Worm (Caenorhabditis elegans) whole organism, L4 larva: Measurements from ENCODE around the gene W04E12.2.
A peak's percentile ranks its signal among the peaks of the same experiment; 100 is the strongest.

Source experiments
- F44E2.7 ChIP-seq: fragments of 200-800 bp; sonication (Bioruptor generic); IDR thresholded peaks from 2 replicates; pipeline ENCODE4 v2.1.2; 2022; ENCODE audit warnings: missing genetic modification characterization, missing compliant biosample characterization
- F49E8.2 ChIP-seq: sonication (generic microtip); optimal IDR thresholded peaks from 2 replicates; lab custom pipeline; 2016; ENCODE audit warnings: missing compliant biosample characterization, mild to moderate bottlenecking, missing genetic modification characterization, borderline replicate concordance
- R02D3.7 ChIP-seq: fragments of 150-350 bp; sonication (generic microtip); optimal IDR thresholded peaks from 3 replicates; lab custom pipeline; 2014; ENCODE audit warnings: missing biosample characterization, missing genetic modification characterization
- Y75B8A.6 ChIP-seq: fragments of 200-800 bp; sonication (Bioruptor generic); IDR thresholded peaks from 2 replicates; pipeline ENCODE4 v1.3.6; 2022; ENCODE audit warnings: missing genetic modification reagents, missing genetic modification characterization, missing compliant biosample characterization
- ZK337.2 ChIP-seq: fragments of 200-800 bp; sonication (Bioruptor generic); IDR thresholded peaks from 2 replicates; pipeline ENCODE4 v1.3.6; 2022; ENCODE audit warnings: missing genetic modification reagents, missing genetic modification characterization, missing compliant biosample characterization
- ceh-28 ChIP-seq: fragments of 150-350 bp; optimal IDR thresholded peaks from 2 replicates; lab custom pipeline; 2014; ENCODE audit warnings: missing biosample characterization, missing genetic modification reagents, missing genetic modification characterization
- ceh-32 ChIP-seq: sonication (generic microtip); optimal IDR thresholded peaks from 2 replicates; lab custom pipeline; 2016; ENCODE audit warnings: mild to moderate bottlenecking, missing genetic modification characterization, missing compliant biosample characterization; ENCODE audit not compliant: poor library complexity
- ces-1 ChIP-seq: fragments of 150-350 bp; sonication (generic microtip); optimal IDR thresholded peaks from 4 replicates; lab custom pipeline; 2014; ENCODE audit warnings: missing biosample characterization, missing genetic modification reagents, missing genetic modification characterization
- ctbp-1 ChIP-seq: fragments of 200-800 bp; sonication (Bioruptor generic); IDR thresholded peaks from 2 replicates; pipeline ENCODE4 v1.3.6; 2022; ENCODE audit warnings: missing genetic modification reagents, missing genetic modification characterization, missing compliant biosample characterization
- daf-16 ChIP-seq, 3 experiments: sonication (generic microtip); optimal IDR thresholded peaks; 2 replicates each; lab custom pipeline; 2016 to 2017; ENCODE audit warnings: missing genetic modification characterization in 3 of 3, missing genetic modification reagents in 3 of 3, mild to moderate bottlenecking in 2 of 3, missing compliant biosample characterization in 2 of 3, missing biosample characterization in 1 of 3, moderate library complexity in 1 of 3
- dmd-6 ChIP-seq: fragments of 200-800 bp; sonication (Bioruptor generic); IDR thresholded peaks from 2 replicates; pipeline ENCODE4 v1.3.6; 2022; ENCODE audit warnings: missing genetic modification reagents, missing genetic modification characterization, missing compliant biosample characterization
- dmd-9 ChIP-seq: fragments of 200-800 bp; sonication (Bioruptor generic); IDR thresholded peaks from 2 replicates; pipeline ENCODE4 v1.3.6; 2022; ENCODE audit warnings: missing genetic modification reagents, missing genetic modification characterization, missing compliant biosample characterization
- dve-1 ChIP-seq: sonication (generic microtip); optimal IDR thresholded peaks from 2 replicates; lab custom pipeline; 2017; ENCODE audit warnings: antibody characterized with exemption, mild to moderate bottlenecking, missing genetic modification characterization, missing compliant biosample characterization; ENCODE audit not compliant: insufficient read depth
- fos-1 ChIP-seq: fragments of 150-350 bp; optimal IDR thresholded peaks from 2 replicates; lab custom pipeline; 2014; ENCODE audit warnings: missing biosample characterization, missing genetic modification characterization
- gei-8 ChIP-seq: fragments of 200-800 bp; sonication (Bioruptor generic); optimal IDR thresholded peaks from 2 replicates; lab custom pipeline; 2018; ENCODE audit warnings: mild to moderate bottlenecking, missing genetic modification characterization, missing compliant biosample characterization
- hlh-11 ChIP-seq: fragments of 200-800 bp; sonication (Bioruptor generic); optimal IDR thresholded peaks from 2 replicates; lab custom pipeline; 2018; ENCODE audit warnings: mild to moderate bottlenecking, missing genetic modification characterization, missing compliant biosample characterization
- hlh-30 ChIP-seq: sonication (generic microtip); optimal IDR thresholded peaks from 2 replicates; lab custom pipeline; 2017; ENCODE audit warnings: antibody characterized with exemption, mild to moderate bottlenecking, missing genetic modification characterization, missing compliant biosample characterization; ENCODE audit not compliant: insufficient read depth
- hmg-1.1 ChIP-seq: fragments of 200-800 bp; sonication (Bioruptor generic); IDR thresholded peaks from 2 replicates; pipeline ENCODE4 v1.3.6; 2022; ENCODE audit warnings: missing genetic modification reagents, missing genetic modification characterization, missing compliant biosample characterization
- madf-9 ChIP-seq: fragments of 200-800 bp; sonication (Bioruptor generic); conservative IDR thresholded peaks from 2 replicates; pipeline ENCODE4 v1.3.6; 2022; ENCODE audit warnings: missing genetic modification reagents, missing genetic modification characterization, missing compliant biosample characterization
- mdt-29 ChIP-seq: fragments of 200-800 bp; sonication (Bioruptor generic); IDR thresholded peaks from 2 replicates; pipeline ENCODE4 v1.3.6; 2022; ENCODE audit warnings: missing genetic modification reagents, missing genetic modification characterization, missing compliant biosample characterization
- mes-2 ChIP-seq: sonication (generic microtip); optimal IDR thresholded peaks from 2 replicates; lab custom pipeline; 2016; ENCODE audit warnings: missing genotype, mild to moderate bottlenecking, missing genetic modification characterization, missing compliant biosample characterization; ENCODE audit not compliant: poor library complexity, severe bottlenecking
- nhr-102 ChIP-seq: sonication (generic microtip); optimal IDR thresholded peaks from 2 replicates; lab custom pipeline; 2016; ENCODE audit warnings: mild to moderate bottlenecking, missing genetic modification characterization, moderate library complexity, missing compliant biosample characterization
- nhr-28 ChIP-seq: fragments of 150-350 bp; optimal IDR thresholded peaks from 2 replicates; lab custom pipeline; 2014; ENCODE audit warnings: missing biosample characterization, missing genetic modification characterization
- nhr-41 ChIP-seq: fragments of 200-800 bp; sonication (Bioruptor generic); IDR thresholded peaks from 2 replicates; pipeline ENCODE4 v1.3.6; 2022; ENCODE audit warnings: missing genetic modification reagents, missing genetic modification characterization, missing compliant biosample characterization
- nhr-6 ChIP-seq: fragments of 150-350 bp; optimal IDR thresholded peaks from 2 replicates; lab custom pipeline; 2014; ENCODE audit warnings: missing biosample characterization, missing genetic modification characterization
- nhr-77 ChIP-seq: fragments of 150-350 bp; optimal IDR thresholded peaks from 2 replicates; lab custom pipeline; 2014; ENCODE audit warnings: missing biosample characterization, missing genetic modification characterization
- pha-4 ChIP-seq, 2 experiments: fragments of 150-350 bp in 1 of 2; fragments of 200-800 bp in 1 of 2; sonication (Bioruptor generic) in 1 of 2; IDR thresholded peaks in 1 of 2; optimal IDR thresholded peaks in 1 of 2; 2 replicates each; pipeline versions ENCODE4 v1.3.6 to Lab custom; 2014 to 2022; ENCODE audit warnings: missing genetic modification characterization in 2 of 2, missing genetic modification reagents in 2 of 2, missing biosample characterization in 1 of 2, missing compliant biosample characterization in 1 of 2
- php-3 ChIP-seq: fragments of 200-800 bp; sonication (Bioruptor generic); IDR thresholded peaks from 2 replicates; pipeline ENCODE4 v1.3.6; 2022; ENCODE audit warnings: missing genetic modification reagents, missing genetic modification characterization, missing compliant biosample characterization
- pqm-1 ChIP-seq: sonication (generic microtip); optimal IDR thresholded peaks from 2 replicates; lab custom pipeline; 2017; ENCODE audit warnings: missing biosample characterization, missing genetic modification characterization
- set-16 ChIP-seq: fragments of 200-800 bp; sonication (Bioruptor generic); IDR thresholded peaks from 2 replicates; pipeline ENCODE4 v1.3.6; 2022; ENCODE audit warnings: missing genetic modification reagents, missing genetic modification characterization, missing compliant biosample characterization
- skn-1 ChIP-seq: fragments of 150-350 bp; optimal IDR thresholded peaks from 2 replicates; lab custom pipeline; 2014; ENCODE audit warnings: missing biosample characterization, missing genetic modification characterization
- vab-7 ChIP-seq: fragments of 200-800 bp; sonication (Bioruptor generic); IDR thresholded peaks from 2 replicates; pipeline ENCODE4 v1.3.6; 2022; ENCODE audit warnings: missing genetic modification reagents, missing genetic modification characterization, missing compliant biosample characterization
- zag-1 ChIP-seq: fragments of 150-350 bp; optimal IDR thresholded peaks from 2 replicates; lab custom pipeline; 2014; ENCODE audit warnings: missing biosample characterization, missing genetic modification characterization
- zfp-2 ChIP-seq: sonication (generic microtip); optimal IDR thresholded peaks from 2 replicates; lab custom pipeline; 2016; ENCODE audit warnings: mild to moderate bottlenecking, missing genetic modification characterization, missing compliant biosample characterization
- zip-2 ChIP-seq: fragments of 150-350 bp; optimal IDR thresholded peaks from 2 replicates; lab custom pipeline; 2014; ENCODE audit warnings: missing biosample characterization, missing genetic modification characterization

Gene W04E12.2

ce11 chrV:19754331-19754730 is 13.4 kb upstream of the W04E12.2 start:
- TF ChIP-seq R02D3.7 (tag; lab: Kevin White, UChicago): no peak
- no peak for TF ChIP-seq mes-2
- TF ChIP-seq F44E2.7 (GFP tag; lab: Robert Waterston, UW): no peak
- no peak for TF ChIP-seq nhr-102 (tag; lab: Kevin White, UChicago)
- TF ChIP-seq zip-2: no peak
- no peak for TF ChIP-seq ZK337.2 (GFP tag; lab: Robert Waterston, UW)
- no peak for TF ChIP-seq ceh-32 (tag; lab: Kevin White, UChicago)
- no peak for TF ChIP-seq ctbp-1
- no peak for TF ChIP-seq gei-8 (GFP tag; lab: Kevin White, UChicago)
- TF ChIP-seq nhr-6 (tag; lab: Kevin White, UChicago): no peak
- TF ChIP-seq nhr-77 (tag; lab: Kevin White, UChicago): no peak
- no peak for TF ChIP-seq dmd-9
- no peak for TF ChIP-seq vab-7 (GFP tag; lab: Robert Waterston, UW)
- TF ChIP-seq pqm-1 (tag; lab: Kevin White, UChicago): peak; percentile 13
- TF ChIP-seq ces-1 (GFP tag; lab: Kevin White, UChicago): no peak
- TF ChIP-seq mdt-29 (GFP tag; lab: Robert Waterston, UW): no peak
- TF ChIP-seq nhr-41 (GFP tag; lab: Robert Waterston, UW): no peak
- TF ChIP-seq zag-1 (tag; lab: Kevin White, UChicago): no peak
- TF ChIP-seq Y75B8A.6: no peak
- TF ChIP-seq F49E8.2 (tag; lab: Kevin White, UChicago): no peak
- TF ChIP-seq nhr-28: peak; percentile 59
- no peak for TF ChIP-seq fos-1
- no peak for TF ChIP-seq hmg-1.1
- 0 out of 2 replicates have a peak, but pooled peaks have one; percentile 50 for TF ChIP-seq php-3
- TF ChIP-seq skn-1 (tag; lab: Kevin White, UChicago): no peak
- no peak for TF ChIP-seq madf-9 (GFP tag; lab: Robert Waterston, UW)

- TF ChIP-seq set-16 (GFP tag; lab: Robert Waterston, UW) (peak; percentile 76), zfp-2 (tag; lab: Kevin White, UChicago) (no peak)
These were observed 11.9 kb upstream of the W04E12.2 start for ce11 chrV:19752879-19753278.

- TF ChIP-seq dmd-9 (no peak), pqm-1 (tag; lab: Kevin White, UChicago) (peak; percentile 57), dve-1 (peak; percentile 20), nhr-28 (peak; percentile 57), daf-16 (GFP tag; optimal IDR thresholded peaks at IDR 0.05; lab: Kevin White, UChicago) (no peak), daf-16 (tag; optimal IDR thresholded peaks at IDR 0.05; lab: Kevin White, UChicago) (peak; percentile 73), dmd-6 (GFP tag; lab: Robert Waterston, UW) (peak; percentile 84), hlh-11 (tag; lab: Kevin White, UChicago) (peak; percentile 46), hlh-30 (no peak)
These were observed 10.2 kb upstream of the W04E12.2 start, which contains the start of gene clec-49 for ce11 chrV:19751124-19751523. clec-49 (minus strand) TSS chrV:19751226.

ce11 chrV:19747144-19747543 is 6.2 kb upstream of the W04E12.2 start:
- no peak for TF ChIP-seq nhr-102 (tag; lab: Kevin White, UChicago)
- no peak for TF ChIP-seq ceh-28
- TF ChIP-seq php-3: 0 out of 2 replicates have a peak, but pooled peaks have one; percentile 33
- TF ChIP-seq ceh-32 (tag; lab: Kevin White, UChicago): no peak
- TF ChIP-seq Y75B8A.6: no peak
- no peak for TF ChIP-seq pha-4 (GFP tag; IDR thresholded peaks at IDR 0.05; lab: Robert Waterston, UW)
- no peak for TF ChIP-seq pha-4 (tag; optimal IDR thresholded peaks at IDR 0.05; lab: Kevin White, UChicago)
